Worm (Caenorhabditis elegans): ENCODE results near the gene nhr-9.
"Not testable (repeated sequence)": the region's sequence is repeated elsewhere in the genome, so short reads cannot be mapped to it uniquely, and the experiment has no call there.

DNA sequence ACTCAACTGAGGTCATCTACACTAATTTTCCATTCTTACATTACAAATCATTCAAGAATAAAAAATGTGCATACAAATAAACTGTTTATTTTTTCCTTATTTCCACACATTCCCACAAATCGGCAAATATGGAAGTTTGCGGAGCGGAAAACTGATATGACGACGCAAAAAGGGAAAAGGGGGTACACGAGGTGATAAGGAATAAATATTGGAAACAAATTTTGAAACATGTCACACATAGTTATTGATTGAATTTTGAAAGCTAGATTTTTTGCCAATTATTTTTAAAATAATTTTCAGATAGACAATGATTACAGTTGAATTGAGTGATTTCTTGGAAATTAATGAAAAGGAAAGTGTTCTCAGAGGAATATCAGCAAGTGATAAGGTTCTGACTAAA, 33.3 kb downstream of the nhr-9 start, which contains the start of gene viro-2:
- not testable (repeated sequence) for TF ChIP-seq him-1, dao-5, W03F9.2 (tag; optimal IDR thresholded peaks at IDR 0.05)
